Fruit fly (Drosophila melanogaster): ENCODE results near the gene Amacr.
A peak's percentile ranks its signal among the peaks of the same experiment; 100 is the strongest.

DNA sequence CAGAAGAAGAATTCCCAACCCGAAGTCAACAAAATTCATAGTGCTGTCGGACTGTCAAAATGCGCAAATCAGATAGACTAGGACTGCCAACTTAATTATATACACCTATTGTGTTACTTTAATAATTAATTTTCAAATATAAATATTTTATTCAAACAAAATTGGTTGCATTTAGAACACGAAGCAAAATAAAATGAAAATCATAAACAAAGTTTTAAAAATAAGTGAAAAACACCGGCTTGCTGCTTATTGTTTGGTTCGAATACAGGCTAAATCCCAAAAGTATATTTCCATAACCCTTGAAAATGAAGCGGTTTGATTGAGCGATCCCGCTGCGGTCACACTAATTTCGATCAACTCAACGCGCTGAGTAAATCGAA, 5.7 kb upstream of the Amacr start, which contains the start of the genes Rhau and dia:
- TF ChIP-seq fru (GFP tag; optimal IDR thresholded peaks at IDR 0.05) (no peak), psq (GFP tag; optimal IDR thresholded peaks at IDR 0.05) (no peak), woc (GFP tag; optimal IDR thresholded peaks at IDR 0.05) (no peak), Dif (GFP tag; optimal IDR thresholded peaks at IDR 0.05; ENCODE audit: partially characterized antibody) (no peak), CG9705 (GFP tag; optimal IDR thresholded peaks at IDR 0.05) (no peak), Rel (GFP tag; optimal IDR thresholded peaks at IDR 0.05) (no peak), Rel (tag; optimal IDR thresholded peaks at IDR 0.05) (peak; percentile 37), pan (optimal IDR thresholded peaks at IDR 0.05) (no peak), Mio (GFP tag; optimal IDR thresholded peaks at IDR 0.05) (no peak), CrebA (GFP tag; optimal IDR thresholded peaks at IDR 0.05; ENCODE audit: borderline replicate concordance) (no peak), OdsH (GFP tag; optimal IDR thresholded peaks at IDR 0.05) (no peak), usp (GFP tag; optimal IDR thresholded peaks at IDR 0.05) (no peak), Hr78 (GFP tag; optimal IDR thresholded peaks at IDR 0.05) (no peak), N (GFP tag; optimal IDR thresholded peaks at IDR 0.05) (no peak)

All from whole organism, wandering third instar larva.